Worm (Caenorhabditis elegans) whole organism, mixed stage, embryonic: Measurements from ENCODE around the gene T02G5.14.

ENCODE experiments used
- M03D4.4 ChIP-seq: sonication (generic microtip); optimal IDR thresholded peaks from 2 replicates; lab custom pipeline; 2017; ENCODE audit warnings: mild to moderate bottlenecking, missing genetic modification characterization, missing compliant biosample characterization
- blmp-1 ChIP-seq: fragments of 150-350 bp; optimal IDR thresholded peaks from 2 replicates; lab custom pipeline; 2014; ENCODE audit warnings: missing biosample characterization, missing genetic modification characterization
- ceh-39 ChIP-seq: fragments of 150-350 bp; optimal IDR thresholded peaks from 2 replicates; lab custom pipeline; 2014; ENCODE audit warnings: missing biosample characterization, missing genetic modification characterization
- ces-1 ChIP-seq: fragments of 150-350 bp; optimal IDR thresholded peaks from 2 replicates; lab custom pipeline; 2014; ENCODE audit warnings: missing biosample characterization, missing genetic modification reagents, missing genetic modification characterization
- elt-3 ChIP-seq: fragments of 150-350 bp; optimal IDR thresholded peaks from 2 replicates; lab custom pipeline; 2014; ENCODE audit warnings: missing biosample characterization, missing genetic modification characterization
- mab-5 ChIP-seq: fragments of 150-350 bp; optimal IDR thresholded peaks from 2 replicates; lab custom pipeline; 2014; ENCODE audit warnings: missing biosample characterization, missing genetic modification characterization
- nhr-76 ChIP-seq: sonication (generic microtip); optimal IDR thresholded peaks from 2 replicates; lab custom pipeline; 2017; ENCODE audit warnings: missing biosample characterization, missing genetic modification characterization
- sem-2 ChIP-seq: fragments of 200-800 bp; sonication (Bioruptor generic); optimal IDR thresholded peaks from 2 replicates; lab custom pipeline; 2018; ENCODE audit warnings: mild to moderate bottlenecking, missing genetic modification characterization, missing compliant biosample characterization
- sptf-1 ChIP-seq: sonication (generic microtip); optimal IDR thresholded peaks from 2 replicates; lab custom pipeline; 2017; ENCODE audit warnings: mild to moderate bottlenecking, missing genetic modification characterization, moderate library complexity, missing compliant biosample characterization
- ztf-11 ChIP-seq: fragments of 150-350 bp; optimal IDR thresholded peaks from 2 replicates; lab custom pipeline; 2014; ENCODE audit warnings: missing biosample characterization, missing genetic modification characterization

The T02G5.14 gene

ce11 chrII:7139064-7139463 is 54.9 kb downstream of the T02G5.14 start:
- TF ChIP-seq nhr-76 (tag; lab: Kevin White, UChicago) (no peak), M03D4.4 (no peak), elt-3 (no peak), ces-1 (GFP tag; lab: Kevin White, UChicago) (no peak), ztf-11 (no peak), sptf-1 (tag; lab: Kevin White, UChicago) (no peak), sem-2 (no peak), ceh-39 (no peak), blmp-1 (no peak), mab-5 (tag; lab: Kevin White, UChicago) (no peak)
